Worm (Caenorhabditis elegans) whole organism, early embryonic: ENCODE data around the gene pms-2.

ENCODE experiments used
- F13C5.2 ChIP-seq: sonication (generic microtip); optimal IDR thresholded peaks from 2 replicates; lab custom pipeline; 2017; ENCODE audit warnings: mild to moderate bottlenecking, missing genetic modification characterization, inconsistent platforms, missing compliant biosample characterization
- ama-1 ChIP-seq: fragments of 150-350 bp; optimal IDR thresholded peaks from 2 replicates; lab custom pipeline; 2014
- hmbx-1 ChIP-seq: sonication (generic microtip); optimal IDR thresholded peaks from 2 replicates; lab custom pipeline; 2016; ENCODE audit warnings: mild to moderate bottlenecking, missing genetic modification characterization, missing compliant biosample characterization
- pes-1 ChIP-seq: fragments of 200-800 bp; sonication (Bioruptor generic); IDR thresholded peaks from 2 replicates; pipeline ENCODE4 v1.3.6; 2022; ENCODE audit warnings: missing genetic modification reagents, missing genetic modification characterization, missing compliant biosample characterization
- sea-1 ChIP-seq: fragments of 200-800 bp; sonication (Bioruptor generic); conservative IDR thresholded peaks from 2 replicates; pipeline ENCODE4 v1.3.6; 2022; ENCODE audit warnings: missing genetic modification characterization, missing compliant biosample characterization

DNA sequence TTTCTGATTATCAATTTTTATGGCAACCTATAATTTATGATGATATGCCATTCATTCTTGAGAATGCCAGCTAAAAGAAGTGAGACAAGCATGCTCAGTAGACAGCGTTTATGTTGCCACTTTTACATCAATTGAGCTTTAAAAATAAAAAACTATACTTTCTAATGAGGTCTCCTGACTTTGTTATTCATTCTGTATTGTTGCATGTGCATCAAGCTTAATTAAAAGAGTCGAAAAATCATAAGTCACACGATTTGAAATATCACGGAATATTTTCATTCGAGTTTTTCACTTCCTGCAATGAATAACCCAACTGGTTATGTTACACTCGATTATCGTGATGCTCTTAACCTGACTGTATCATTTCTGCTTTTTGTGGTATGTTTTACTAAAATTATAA lies 7.8 kb downstream of the pms-2 start, which contains the start of gene srx-86:
- TF ChIP-seq ama-1 (lab: Kevin White, UChicago): no peak
- no peak for TF ChIP-seq F13C5.2 (tag; lab: Kevin White, UChicago)
- TF ChIP-seq pes-1 (GFP tag; lab: Robert Waterston, UW): no peak
- no peak for TF ChIP-seq hmbx-1 (tag; lab: Kevin White, UChicago)
- no peak for TF ChIP-seq sea-1 (GFP tag; lab: Robert Waterston, UW)
